Worm (Caenorhabditis elegans) whole organism, late embryonic: ENCODE data around the gene flp-10.

ENCODE experiments used
- ama-1 ChIP-seq: fragments of 150-350 bp; optimal IDR thresholded peaks from 2 replicates; lab custom pipeline; 2014
- ceh-14 ChIP-seq: sonication (generic microtip); optimal IDR thresholded peaks from 2 replicates; lab custom pipeline; 2016; ENCODE audit warnings: missing genotype, missing genetic modification characterization, missing compliant biosample characterization
- ceh-34 ChIP-seq: sonication (generic microtip); optimal IDR thresholded peaks from 2 replicates; lab custom pipeline; 2016; ENCODE audit warnings: mild to moderate bottlenecking, missing genetic modification characterization, missing compliant biosample characterization
- ceh-9 ChIP-seq: sonication (generic microtip); optimal IDR thresholded peaks from 2 replicates; lab custom pipeline; 2016; ENCODE audit warnings: mild to moderate bottlenecking, missing genetic modification characterization, inconsistent platforms, missing compliant biosample characterization
- lim-6 ChIP-seq: sonication (generic microtip); optimal IDR thresholded peaks from 2 replicates; lab custom pipeline; 2016; ENCODE audit warnings: missing genetic modification characterization, missing compliant biosample characterization
- lin-11 ChIP-seq: fragments of 200-800 bp; sonication (Bioruptor generic); optimal IDR thresholded peaks from 2 replicates; lab custom pipeline; 2018; ENCODE audit warnings: mild to moderate bottlenecking, missing genetic modification characterization, missing compliant biosample characterization
- pag-3 ChIP-seq: sonication (generic microtip); optimal IDR thresholded peaks from 2 replicates; lab custom pipeline; 2016; ENCODE audit warnings: missing compliant biosample characterization, missing genetic modification characterization, borderline replicate concordance
- sox-4 ChIP-seq: sonication (generic microtip); optimal IDR thresholded peaks from 2 replicates; lab custom pipeline; 2017; ENCODE audit warnings: mild to moderate bottlenecking, missing genetic modification characterization, inconsistent platforms, missing compliant biosample characterization
- ztf-16 ChIP-seq: sonication (generic microtip); optimal IDR thresholded peaks from 2 replicates; lab custom pipeline; 2017; ENCODE audit warnings: missing genetic modification characterization, missing compliant biosample characterization

- TF ChIP-seq ceh-9 (tag; lab: Kevin White, UChicago) (no peak), lim-6 (tag; lab: Kevin White, UChicago) (no peak), ama-1 (lab: Kevin White, UChicago) (no peak), sox-4 (tag; lab: Kevin White, UChicago) (no peak), pag-3 (tag; lab: Kevin White, UChicago) (no peak), lin-11 (tag; lab: Kevin White, UChicago) (no peak), ztf-16 (no peak), ceh-14 (tag; lab: Kevin White, UChicago) (no peak), ceh-34 (tag; lab: Kevin White, UChicago) (no peak)
Observed at ce11 chrIV:7836030-7836429, 32.7 kb upstream of the flp-10 start.
